Fruit fly (Drosophila melanogaster) whole organism, embryonic: ENCODE results near the gene APP-BP1.

Experiments used
- Asciz ChIP-seq: fragments of 200-800 bp; sonication (Bioruptor generic); optimal IDR thresholded peaks from 2 replicates; lab custom pipeline; 2017; ENCODE audit warnings: missing biosample characterization, mild to moderate bottlenecking, missing genetic modification characterization, missing genetic modification reagents
- CG10543 ChIP-seq: fragments of 200-800 bp; sonication (Bioruptor generic); optimal IDR thresholded peaks from 3 replicates; lab custom pipeline; 2017; ENCODE audit warnings: missing biosample characterization, mild to moderate bottlenecking, missing genetic modification characterization, moderate library complexity
- CG10565 ChIP-seq: fragments of 200-800 bp; sonication (Bioruptor generic); optimal IDR thresholded peaks from 3 replicates; lab custom pipeline; 2016; ENCODE audit warnings: missing biosample characterization, mild to moderate bottlenecking, missing genetic modification characterization
- CG10959 ChIP-seq: fragments of 200-800 bp; sonication (Bioruptor generic); IDR thresholded peaks from 2 replicates; pipeline ENCODE4 v1.3.6; 2022; ENCODE audit warnings: missing biosample characterization, missing genetic modification characterization
- CG12391 ChIP-seq: fragments of 200-800 bp; sonication (Bioruptor generic); optimal IDR thresholded peaks from 3 replicates; lab custom pipeline; 2018; ENCODE audit warnings: missing biosample characterization, mild to moderate bottlenecking, missing genetic modification characterization, moderate library complexity
- CG12659 ChIP-seq: fragments of 200-800 bp; sonication (Bioruptor generic); optimal IDR thresholded peaks from 3 replicates; lab custom pipeline; 2017; ENCODE audit warnings: mild to moderate bottlenecking, missing biosample characterization, missing genetic modification reagents, missing genetic modification characterization
- CG17912 ChIP-seq: fragments of 200-800 bp; sonication (Bioruptor generic); optimal IDR thresholded peaks from 2 replicates; lab custom pipeline; 2018; ENCODE audit warnings: missing biosample characterization, mild to moderate bottlenecking, missing genetic modification characterization
- CG2199 ChIP-seq: fragments of 200-800 bp; sonication (Bioruptor generic); IDR thresholded peaks from 3 replicates; pipeline ENCODE4 v1.3.6; 2022; ENCODE audit warnings: missing biosample characterization, missing genetic modification characterization
- CG30020 ChIP-seq: fragments of 200-800 bp; optimal IDR thresholded peaks from 2 replicates; lab custom pipeline; 2019; ENCODE audit warnings: missing biosample characterization, mild to moderate bottlenecking, missing genetic modification characterization, moderate library complexity
- CG31388 ChIP-seq: fragments of 200-800 bp; sonication (Bioruptor generic); optimal IDR thresholded peaks from 2 replicates; lab custom pipeline; 2016; ENCODE audit warnings: missing biosample characterization, missing genetic modification characterization
- CG32767 ChIP-seq: fragments of 200-800 bp; sonication (Bioruptor generic); IDR thresholded peaks from 2 replicates; pipeline ENCODE4 v1.3.6; 2022; ENCODE audit warnings: missing biosample characterization, missing genetic modification characterization
- CG3847 ChIP-seq: fragments of 200-800 bp; sonication (Bioruptor generic); IDR thresholded peaks from 2 replicates; pipeline ENCODE4 v1.3.6; 2022; ENCODE audit warnings: missing biosample characterization, missing genetic modification characterization
- CG3995 ChIP-seq: fragments of 200-800 bp; sonication (Bioruptor generic); optimal IDR thresholded peaks from 3 replicates; lab custom pipeline; 2016; ENCODE audit warnings: missing biosample characterization, missing genetic modification characterization
- CG42726 ChIP-seq: fragments of 200-800 bp; sonication (Bioruptor generic); IDR thresholded peaks from 2 replicates; pipeline ENCODE4 v1.3.6; 2022; ENCODE audit warnings: missing biosample characterization, missing genetic modification characterization; ENCODE audit not compliant: partially characterized antibody
- CG4730 ChIP-seq: fragments of 200-800 bp; sonication (Bioruptor generic); IDR thresholded peaks from 2 replicates; pipeline ENCODE4 v1.3.6; 2022; ENCODE audit warnings: missing biosample characterization, missing genetic modification characterization
- CG7963 ChIP-seq: fragments of 200-800 bp; sonication (Bioruptor generic); IDR thresholded peaks from 3 replicates; pipeline ENCODE4 v1.3.6; 2022; ENCODE audit warnings: missing biosample characterization, missing genetic modification characterization; ENCODE audit not compliant: partially characterized antibody
- CG8290 ChIP-seq, 3 experiments: fragments of 200-800 bp; sonication (Bioruptor generic); optimal IDR thresholded peaks; 2 replicates each; lab custom pipeline; 2016 to 2019; ENCODE audit warnings: missing biosample characterization in 3 of 3, missing genetic modification characterization in 3 of 3, mild to moderate bottlenecking in 2 of 3, moderate library complexity in 1 of 3
- CG8765 ChIP-seq: fragments of 200-800 bp; sonication (Bioruptor generic); IDR thresholded peaks from 2 replicates; pipeline ENCODE4 v1.3.6; 2022; ENCODE audit warnings: missing biosample characterization, missing genetic modification characterization
- CG9932 ChIP-seq: fragments of 200-800 bp; sonication (Bioruptor generic); IDR thresholded peaks from 2 replicates; pipeline ENCODE4 v1.3.6; 2022; ENCODE audit warnings: missing biosample characterization, missing genetic modification characterization
- E2f1 ChIP-seq: fragments of 200-800 bp; sonication (Bioruptor generic); IDR thresholded peaks from 2 replicates; pipeline ENCODE4 v1.3.6; 2022; ENCODE audit warnings: missing biosample characterization, missing genetic modification characterization
- HLH4C ChIP-seq: fragments of 200-800 bp; sonication (Bioruptor generic); IDR thresholded peaks from 3 replicates; pipeline ENCODE4 v1.3.6; 2022; ENCODE audit warnings: missing biosample characterization, missing genetic modification characterization; ENCODE audit not compliant: partially characterized antibody
- HmgZ ChIP-seq: fragments of 200-800 bp; sonication (Bioruptor generic); optimal IDR thresholded peaks from 2 replicates; lab custom pipeline; 2018; ENCODE audit warnings: missing biosample characterization, mild to moderate bottlenecking, missing genetic modification characterization
- Hr3 ChIP-seq: fragments of 200-800 bp; sonication (Bioruptor generic); optimal IDR thresholded peaks from 3 replicates; lab custom pipeline; 2016; ENCODE audit warnings: missing biosample characterization, missing genetic modification characterization
- Hr39 ChIP-seq: fragments of >200 bp; optimal IDR thresholded peaks from 2 replicates; lab custom pipeline; 2017
- Lpt ChIP-seq: fragments of >200 bp; optimal IDR thresholded peaks from 2 replicates; lab custom pipeline; 2018; ENCODE audit warnings: missing biosample characterization, missing genetic modification characterization
- Max ChIP-seq: fragments of 200-800 bp; sonication (Bioruptor generic); optimal IDR thresholded peaks from 2 replicates; lab custom pipeline; 2016; ENCODE audit warnings: missing biosample characterization, mild to moderate bottlenecking, missing genetic modification characterization
- Nf-YA ChIP-seq: fragments of 200-800 bp; sonication (Bioruptor generic); IDR thresholded peaks from 2 replicates; pipeline ENCODE4 v1.3.6; 2022; ENCODE audit warnings: missing biosample characterization, missing genetic modification characterization
- Ravus ChIP-seq: fragments of 200-800 bp; sonication (Bioruptor generic); IDR thresholded peaks from 2 replicates; pipeline ENCODE4 v1.3.6; 2022; ENCODE audit warnings: missing biosample characterization, missing genetic modification characterization
- Rfx ChIP-seq: fragments of 200-800 bp; sonication (Bioruptor generic); IDR thresholded peaks from 2 replicates; pipeline ENCODE4 v1.3.6; 2022; ENCODE audit warnings: missing biosample characterization, missing genetic modification characterization
- Scr ChIP-seq: fragments of 200-800 bp; sonication (Bioruptor generic); IDR thresholded peaks from 2 replicates; pipeline ENCODE4 v1.3.6; 2022; ENCODE audit warnings: missing biosample characterization, missing genetic modification characterization; ENCODE audit not compliant: partially characterized antibody
- Sry-δ ChIP-seq: fragments of 200-800 bp; sonication (Bioruptor generic); optimal IDR thresholded peaks from 2 replicates; lab custom pipeline; 2016; ENCODE audit warnings: missing biosample characterization, missing genetic modification characterization
- Vsx1 ChIP-seq: fragments of 200-800 bp; sonication (Bioruptor generic); optimal IDR thresholded peaks from 2 replicates; lab custom pipeline; 2017; ENCODE audit warnings: missing biosample characterization, mild to moderate bottlenecking, missing genetic modification characterization, missing genetic modification reagents
- ab ChIP-seq: fragments of 200-800 bp; sonication (Bioruptor generic); optimal IDR thresholded peaks from 2 replicates; lab custom pipeline; 2016; ENCODE audit warnings: missing biosample characterization, missing genetic modification characterization
- bsh ChIP-seq, 2 experiments: fragments of 200-800 bp; sonication (Bioruptor generic); optimal IDR thresholded peaks; 2 replicates each; lab custom pipeline; 2017 to 2018; ENCODE audit warnings: mild to moderate bottlenecking in 2 of 2, missing biosample characterization in 2 of 2, missing genetic modification characterization in 2 of 2, moderate library complexity in 1 of 2
- chn ChIP-seq: fragments of 200-800 bp; sonication (Bioruptor generic); optimal IDR thresholded peaks from 2 replicates; lab custom pipeline; 2016; ENCODE audit warnings: missing biosample characterization, missing genetic modification characterization
- corto ChIP-seq: fragments of 200-800 bp; sonication (Bioruptor generic); optimal IDR thresholded peaks from 2 replicates; lab custom pipeline; 2016; ENCODE audit warnings: missing biosample characterization, mild to moderate bottlenecking, missing genetic modification characterization, moderate library complexity
- da ChIP-seq: fragments of 200-800 bp; sonication (Bioruptor generic); optimal IDR thresholded peaks from 2 replicates; lab custom pipeline; 2016; ENCODE audit warnings: missing biosample characterization, missing genetic modification characterization
- gro ChIP-seq: fragments of 200-800 bp; sonication (Bioruptor generic); optimal IDR thresholded peaks from 2 replicates; lab custom pipeline; 2016; ENCODE audit warnings: missing biosample characterization, missing genetic modification characterization
- her ChIP-seq: fragments of 200-800 bp; sonication (Bioruptor generic); optimal IDR thresholded peaks from 2 replicates; lab custom pipeline; 2016; ENCODE audit warnings: missing biosample characterization, missing genetic modification characterization
- hth ChIP-seq: fragments of >200 bp; optimal IDR thresholded peaks from 2 replicates; lab custom pipeline; 2017; ENCODE audit warnings: inconsistent platforms
- insv ChIP-seq, 2 experiments: fragments of 200-800 bp; sonication (Bioruptor generic); optimal IDR thresholded peaks; 3 replicates each; lab custom pipeline; 2016 to 2018; ENCODE audit warnings: missing biosample characterization in 2 of 2, missing genetic modification characterization in 2 of 2
- jing ChIP-seq: fragments of 200-800 bp; sonication (Bioruptor generic); optimal IDR thresholded peaks from 2 replicates; lab custom pipeline; 2018; ENCODE audit warnings: missing biosample characterization, mild to moderate bottlenecking, missing genetic modification characterization
- jumu ChIP-seq: fragments of 200-800 bp; sonication (Bioruptor generic); optimal IDR thresholded peaks from 3 replicates; lab custom pipeline; 2016; ENCODE audit warnings: missing biosample characterization, missing genetic modification characterization
- nau ChIP-seq: fragments of 200-800 bp; sonication (Bioruptor generic); optimal IDR thresholded peaks from 3 replicates; lab custom pipeline; 2017; ENCODE audit warnings: missing biosample characterization, mild to moderate bottlenecking, missing genetic modification characterization, missing genetic modification reagents
- oc ChIP-seq: fragments of 200-800 bp; sonication (Bioruptor generic); optimal IDR thresholded peaks from 2 replicates; lab custom pipeline; 2018; ENCODE audit warnings: missing biosample characterization, mild to moderate bottlenecking, missing genetic modification characterization, moderate library complexity
- org-1 ChIP-seq: fragments of 200-800 bp; sonication (Bioruptor generic); optimal IDR thresholded peaks from 2 replicates; lab custom pipeline; 2017; ENCODE audit warnings: missing biosample characterization, missing genetic modification characterization
- pita ChIP-seq: fragments of 200-800 bp; sonication (Bioruptor generic); optimal IDR thresholded peaks from 2 replicates; lab custom pipeline; 2017; ENCODE audit warnings: missing biosample characterization, mild to moderate bottlenecking, missing genetic modification characterization
- sr ChIP-seq: fragments of 200-800 bp; sonication (Bioruptor generic); IDR thresholded peaks from 3 replicates; pipeline ENCODE4 v1.3.6; 2022; ENCODE audit warnings: missing biosample characterization, missing genetic modification characterization
- tup ChIP-seq: fragments of 200-800 bp; sonication (Bioruptor generic); optimal IDR thresholded peaks from 2 replicates; lab custom pipeline; 2016; ENCODE audit warnings: missing biosample characterization, mild to moderate bottlenecking, missing genetic modification characterization, moderate library complexity

The APP-BP1 gene

DNA sequence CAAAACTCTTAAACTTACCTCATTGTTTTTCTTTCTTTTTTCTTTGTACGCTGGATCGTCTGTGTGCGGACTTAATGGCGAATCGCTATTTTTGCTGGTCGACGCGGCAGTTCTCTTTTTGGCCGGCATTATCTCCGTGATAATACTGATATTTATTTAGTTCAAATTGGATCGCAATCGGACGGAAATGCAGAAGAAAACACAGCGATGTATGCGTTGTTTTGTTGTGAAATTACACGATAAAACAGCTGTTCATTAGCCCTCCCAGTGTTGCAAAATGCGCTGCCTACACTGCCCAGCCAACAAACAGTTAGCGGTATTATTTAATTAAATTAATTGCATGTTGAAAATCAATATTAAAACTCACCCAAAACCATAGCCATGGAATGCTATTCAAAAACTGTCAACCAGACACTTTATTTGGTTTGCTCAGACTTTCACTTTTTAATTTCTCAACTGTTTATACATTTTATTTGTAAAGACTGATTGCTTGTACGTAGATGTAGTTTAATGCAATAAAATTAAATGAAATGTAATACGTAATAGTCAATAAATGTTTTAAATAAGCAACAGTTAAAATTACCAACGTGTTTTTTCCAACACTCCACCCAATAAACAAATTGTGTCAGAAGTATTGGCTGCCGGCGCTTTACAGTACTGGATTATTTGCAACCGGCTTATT lies at the start of gene APP-BP1, which contains the start of gene Irbp18 (continued):
- peak; percentile 84 for TF ChIP-seq Vsx1 (GFP tag; lab: Kevin White, UChicago)
- TF ChIP-seq CG30020 (tag; lab: Kevin White, UChicago) = peak; percentile 79
- no peak for TF ChIP-seq HLH4C (GFP tag; lab: Robert Waterston, UW)
- no peak for TF ChIP-seq Lpt
- peak; percentile 96 for TF ChIP-seq HmgZ
- TF ChIP-seq CG12659 (GFP tag; lab: Kevin White, UChicago) = peak; percentile 97
- peak; percentile 92 for TF ChIP-seq jing
- TF ChIP-seq Ravus (GFP tag; lab: Robert Waterston, UW) = peak; percentile 76
- no peak for TF ChIP-seq CG42726 (GFP tag; lab: Robert Waterston, UW)
- TF ChIP-seq Asciz = peak; percentile 89
- TF ChIP-seq CG10959 = peak; percentile 59; the same call in 1 of the 2 replicates
- TF ChIP-seq corto (GFP tag; lab: Kevin White, UChicago) = peak; percentile 76
- peak; percentile 89 for TF ChIP-seq CG3847 (GFP tag; lab: Robert Waterston, UW)
- TF ChIP-seq Hr39 (lab: Kevin White, UChicago) = no peak
- TF ChIP-seq CG10565 (GFP tag; lab: Kevin White, UChicago) = peak; percentile 89
- TF ChIP-seq pita = no peak
- peak; percentile 91 for TF ChIP-seq org-1 (GFP tag; lab: Kevin White, UChicago)
- TF ChIP-seq CG8290 (GFP tag; optimal IDR thresholded peaks at IDR 0.05; lab: Kevin White, UChicago) = peak; percentile 87
- TF ChIP-seq CG8290 (tag; optimal IDR thresholded peaks at IDR 0.05; lab: Kevin White, UChicago) = peak; percentile 81 to 92
- TF ChIP-seq CG32767 (GFP tag; lab: Robert Waterston, UW) = peak; percentile 85
- TF ChIP-seq CG3995 (GFP tag; lab: Kevin White, UChicago) = peak; percentile 64
- TF ChIP-seq jumu (GFP tag; lab: Kevin White, UChicago) = peak; percentile 92
- TF ChIP-seq CG9932 (GFP tag; lab: Robert Waterston, UW) = peak; percentile 89
- TF ChIP-seq da (GFP tag; lab: Kevin White, UChicago) = peak; percentile 93
- TF ChIP-seq Hr3 = peak; percentile 95
- TF ChIP-seq tup = peak; percentile 92
- TF ChIP-seq CG8765 (GFP tag; lab: Robert Waterston, UW) = peak; percentile 67
- TF ChIP-seq Max (GFP tag; lab: Kevin White, UChicago) = peak; percentile 97
- peak; percentile 93 for TF ChIP-seq CG10543 (GFP tag; lab: Kevin White, UChicago)
- TF ChIP-seq nau = peak; percentile 92
- TF ChIP-seq her (GFP tag; lab: Kevin White, UChicago) = peak; percentile 88
- TF ChIP-seq CG7963 = no peak
- 0 out of 3 replicates have a peak, but pooled peaks have one; percentile 25 for TF ChIP-seq sr (GFP tag; lab: Robert Waterston, UW)
- peak; percentile 96 for TF ChIP-seq CG12391 (tag; lab: Kevin White, UChicago)
- TF ChIP-seq gro (GFP tag; lab: Kevin White, UChicago) = peak; percentile 96
- peak; percentile 73 for TF ChIP-seq CG4730 (GFP tag; lab: Robert Waterston, UW)
- peak; percentile 82 for TF ChIP-seq CG31388 (GFP tag; lab: Kevin White, UChicago)
- TF ChIP-seq CG2199 (GFP tag; lab: Robert Waterston, UW) = 0 out of 3 replicates have a peak, but pooled peaks have one; percentile 43
- TF ChIP-seq insv (GFP tag; optimal IDR thresholded peaks at IDR 0.05; lab: Kevin White, UChicago) = peak in 1 of 2 experiments; percentile 74
- peak; percentile 61 for TF ChIP-seq Nf-YA (GFP tag; lab: Robert Waterston, UW)
- TF ChIP-seq chn (GFP tag; lab: Kevin White, UChicago) = peak; percentile 96
- peak; percentile 76 for TF ChIP-seq oc (tag; lab: Kevin White, UChicago)
- peak; percentile 47 for TF ChIP-seq CG17912 (GFP tag; lab: Kevin White, UChicago)
- peak; percentile 90 for TF ChIP-seq E2f1
- TF ChIP-seq ab (GFP tag; lab: Kevin White, UChicago) = peak; percentile 76
- no peak for TF ChIP-seq Scr (GFP tag; lab: Robert Waterston, UW)
- TF ChIP-seq hth = no peak
- peak; percentile 60 for TF ChIP-seq Sry-δ
- peak; percentile 90 for TF ChIP-seq Rfx (GFP tag; lab: Robert Waterston, UW)
- peak; percentile 84 to 92 for TF ChIP-seq bsh (GFP tag; optimal IDR thresholded peaks at IDR 0.05; lab: Kevin White, UChicago)
